Fruit fly (Drosophila melanogaster) whole organism, embryonic: Measurements from ENCODE around the gene CG34327.

ENCODE experiments used
- B-H2 ChIP-seq: fragments of 200-800 bp; sonication (Bioruptor generic); optimal IDR thresholded peaks from 2 replicates; lab custom pipeline; 2018; ENCODE audit warnings: missing biosample characterization, mild to moderate bottlenecking, missing genetic modification characterization
- Bteb2 ChIP-seq: fragments of 200-800 bp; sonication (Bioruptor generic); optimal IDR thresholded peaks from 2 replicates; lab custom pipeline; 2016; ENCODE audit warnings: missing biosample characterization, missing genetic modification characterization
- CG10267 ChIP-seq: fragments of 200-800 bp; sonication (Bioruptor generic); optimal IDR thresholded peaks from 2 replicates; lab custom pipeline; 2018; ENCODE audit warnings: missing biosample characterization, mild to moderate bottlenecking, missing genetic modification characterization, moderate library complexity
- CG10565 ChIP-seq: fragments of 200-800 bp; sonication (Bioruptor generic); optimal IDR thresholded peaks from 3 replicates; lab custom pipeline; 2016; ENCODE audit warnings: missing biosample characterization, mild to moderate bottlenecking, missing genetic modification characterization
- CG11696 ChIP-seq: fragments of 200-800 bp; sonication (Bioruptor generic); IDR thresholded peaks from 2 replicates; pipeline ENCODE4 v1.3.6; 2022; ENCODE audit warnings: missing biosample characterization, missing genetic modification characterization
- CG13424 ChIP-seq: fragments of 200-800 bp; sonication (Bioruptor generic); optimal IDR thresholded peaks from 2 replicates; lab custom pipeline; 2019; ENCODE audit warnings: missing biosample characterization, mild to moderate bottlenecking, missing genetic modification characterization, moderate library complexity
- CG15011 ChIP-seq: fragments of 200-800 bp; sonication (Bioruptor generic); optimal IDR thresholded peaks from 3 replicates; lab custom pipeline; 2018; ENCODE audit warnings: missing biosample characterization, mild to moderate bottlenecking, missing genetic modification characterization
- CG1602 ChIP-seq: fragments of 200-800 bp; sonication (Bioruptor generic); optimal IDR thresholded peaks from 3 replicates; lab custom pipeline; 2016; ENCODE audit warnings: missing biosample characterization, missing genetic modification characterization
- CG1603 ChIP-seq: fragments of 200-800 bp; sonication (Bioruptor generic); optimal IDR thresholded peaks from 2 replicates; lab custom pipeline; 2019; ENCODE audit warnings: missing biosample characterization, mild to moderate bottlenecking, missing genetic modification characterization, moderate library complexity
- CG17328 ChIP-seq: fragments of 200-800 bp; sonication (Bioruptor generic); IDR thresholded peaks from 2 replicates; pipeline ENCODE4 v1.3.6; 2022; ENCODE audit warnings: missing biosample characterization, missing genetic modification characterization
- CG17359 ChIP-seq: fragments of 200-800 bp; sonication (Bioruptor generic); optimal IDR thresholded peaks from 3 replicates; lab custom pipeline; 2018; ENCODE audit warnings: missing biosample characterization, mild to moderate bottlenecking, missing genetic modification characterization, moderate library complexity
- CG4424 ChIP-seq: fragments of 200-800 bp; sonication (Bioruptor generic); optimal IDR thresholded peaks from 3 replicates; lab custom pipeline; 2016; ENCODE audit warnings: missing biosample characterization, missing genetic modification characterization
- CG4707 ChIP-seq: fragments of 200-800 bp; sonication (Bioruptor generic); optimal IDR thresholded peaks from 2 replicates; lab custom pipeline; 2018; ENCODE audit warnings: missing biosample characterization, mild to moderate bottlenecking, missing genetic modification characterization, moderate library complexity
- CG4820 ChIP-seq: fragments of 200-800 bp; sonication (Bioruptor generic); optimal IDR thresholded peaks from 3 replicates; lab custom pipeline; 2016; ENCODE audit warnings: missing biosample characterization, missing genetic modification characterization
- CG5245 ChIP-seq: fragments of 200-800 bp; sonication (Bioruptor generic); optimal IDR thresholded peaks from 3 replicates; lab custom pipeline; 2016; ENCODE audit warnings: missing biosample characterization, missing genetic modification characterization
- CG6854 ChIP-seq: fragments of 200-800 bp; sonication (Bioruptor generic); optimal IDR thresholded peaks from 3 replicates; lab custom pipeline; 2017; ENCODE audit warnings: missing biosample characterization, mild to moderate bottlenecking, missing genetic modification characterization
- CG7786 ChIP-seq: fragments of 200-800 bp; sonication (Bioruptor generic); optimal IDR thresholded peaks from 2 replicates; lab custom pipeline; 2016; ENCODE audit warnings: missing biosample characterization, missing genetic modification characterization
- CG8290 ChIP-seq, 3 experiments: fragments of 200-800 bp; sonication (Bioruptor generic); optimal IDR thresholded peaks; 2 replicates each; lab custom pipeline; 2016 to 2019; ENCODE audit warnings: missing biosample characterization in 3 of 3, missing genetic modification characterization in 3 of 3, mild to moderate bottlenecking in 2 of 3, moderate library complexity in 1 of 3
- CG8478 ChIP-seq: fragments of >200 bp; optimal IDR thresholded peaks from 2 replicates; lab custom pipeline; 2018
- CG8924 ChIP-seq: fragments of 200-800 bp; optimal IDR thresholded peaks from 3 replicates; lab custom pipeline; 2019; ENCODE audit warnings: missing biosample characterization, mild to moderate bottlenecking, missing genetic modification characterization, moderate library complexity
- CHES-1-like ChIP-seq: fragments of 200-800 bp; sonication (Bioruptor generic); optimal IDR thresholded peaks from 2 replicates; lab custom pipeline; 2016; ENCODE audit warnings: missing biosample characterization, missing genetic modification characterization
- D ChIP-seq, 2 experiments: fragments of 200-800 bp in 1 of 2; fragments of >200 bp in 1 of 2; sonication (Bioruptor generic) in 1 of 2; optimal IDR thresholded peaks; 2 replicates in 1 of 2; 3 replicates in 1 of 2; lab custom pipeline; 2017; ENCODE audit warnings: mild to moderate bottlenecking in 1 of 2, missing biosample characterization in 1 of 2, missing genetic modification characterization in 1 of 2, missing genetic modification reagents in 1 of 2
- HLH54F ChIP-seq: fragments of 200-800 bp; sonication (Bioruptor generic); optimal IDR thresholded peaks from 3 replicates; lab custom pipeline; 2016; ENCODE audit warnings: missing biosample characterization, missing genetic modification characterization
- Hr51 ChIP-seq, 2 experiments: fragments of 200-800 bp; sonication (Bioruptor generic); optimal IDR thresholded peaks; 2 replicates in 1 of 2; 3 replicates in 1 of 2; lab custom pipeline; 2016 to 2018; ENCODE audit warnings: missing biosample characterization in 2 of 2, missing genetic modification characterization in 2 of 2, mild to moderate bottlenecking in 1 of 2, moderate library complexity in 1 of 2
- Jarid2 ChIP-seq: fragments of 200-800 bp; sonication (Bioruptor generic); optimal IDR thresholded peaks from 3 replicates; lab custom pipeline; 2017; ENCODE audit warnings: mild to moderate bottlenecking, missing biosample characterization, missing genetic modification reagents, missing genetic modification characterization
- MESR4 ChIP-seq: fragments of 200-800 bp; sonication (Bioruptor generic); optimal IDR thresholded peaks from 2 replicates; lab custom pipeline; 2018; ENCODE audit warnings: missing biosample characterization, mild to moderate bottlenecking, missing genetic modification characterization, moderate library complexity
- Mad ChIP-seq: fragments of 200-800 bp; sonication (Bioruptor generic); optimal IDR thresholded peaks from 2 replicates; lab custom pipeline; 2016; ENCODE audit warnings: missing biosample characterization, missing genetic modification characterization
- Myb ChIP-seq: fragments of 200-800 bp; sonication (Bioruptor generic); optimal IDR thresholded peaks from 2 replicates; lab custom pipeline; 2016; ENCODE audit warnings: missing biosample characterization, missing genetic modification characterization
- Oli ChIP-seq: fragments of 200-800 bp; sonication (Bioruptor generic); optimal IDR thresholded peaks from 2 replicates; lab custom pipeline; 2018; ENCODE audit warnings: missing biosample characterization, mild to moderate bottlenecking, missing genetic modification characterization, moderate library complexity
- Scr ChIP-seq: fragments of 200-800 bp; sonication (Bioruptor generic); IDR thresholded peaks from 2 replicates; pipeline ENCODE4 v1.3.6; 2022; ENCODE audit warnings: missing biosample characterization, missing genetic modification characterization; ENCODE audit not compliant: partially characterized antibody
- Sry-δ ChIP-seq: fragments of 200-800 bp; sonication (Bioruptor generic); optimal IDR thresholded peaks from 2 replicates; lab custom pipeline; 2016; ENCODE audit warnings: missing biosample characterization, missing genetic modification characterization
- Tbp ChIP-seq: fragments of >200 bp; optimal IDR thresholded peaks from 2 replicates; lab custom pipeline; 2018; ENCODE audit warnings: missing biosample characterization, missing genetic modification characterization
- ato ChIP-seq: fragments of 200-800 bp; sonication (Bioruptor generic); IDR thresholded peaks from 2 replicates; pipeline ENCODE4 v1.3.6; 2022; ENCODE audit warnings: missing biosample characterization, missing genetic modification characterization; ENCODE audit not compliant: partially characterized antibody
- bbx ChIP-seq: fragments of 200-800 bp; sonication (Bioruptor generic); IDR thresholded peaks from 2 replicates; pipeline ENCODE4 v1.3.6; 2022; ENCODE audit warnings: missing biosample characterization, missing genetic modification characterization; ENCODE audit not compliant: partially characterized antibody
- eve ChIP-seq, 2 experiments: fragments of >200 bp; optimal IDR thresholded peaks; 2 replicates each; lab custom pipeline; 2017; ENCODE audit warnings: missing biosample characterization in 2 of 2, missing genetic modification characterization in 2 of 2
- fd64A ChIP-seq: fragments of 200-800 bp; sonication (Bioruptor generic); optimal IDR thresholded peaks from 3 replicates; lab custom pipeline; 2018; ENCODE audit warnings: missing biosample characterization, mild to moderate bottlenecking, missing genetic modification characterization
- gcm ChIP-seq: fragments of 200-800 bp; sonication (Bioruptor generic); optimal IDR thresholded peaks from 2 replicates; lab custom pipeline; 2019; ENCODE audit warnings: missing biosample characterization, mild to moderate bottlenecking, missing genetic modification characterization, moderate library complexity
- grau ChIP-seq: fragments of 200-800 bp; optimal IDR thresholded peaks from 3 replicates; lab custom pipeline; 2019; ENCODE audit warnings: missing biosample characterization, mild to moderate bottlenecking, missing genetic modification characterization, moderate library complexity
- hb ChIP-seq: fragments of 200-800 bp; sonication (Bioruptor generic); IDR thresholded peaks from 3 replicates; pipeline ENCODE4 v1.3.6; 2022; ENCODE audit warnings: missing biosample characterization, missing genetic modification characterization; ENCODE audit not compliant: partially characterized antibody
- mam ChIP-seq: fragments of 200-800 bp; sonication (Bioruptor generic); optimal IDR thresholded peaks from 3 replicates; lab custom pipeline; 2016; ENCODE audit warnings: missing biosample characterization, missing genetic modification characterization
- nerfin-2 ChIP-seq: fragments of 200-800 bp; sonication (Bioruptor generic); IDR thresholded peaks from 2 replicates; pipeline ENCODE4 v1.3.6; 2022; ENCODE audit warnings: missing biosample characterization, missing genetic modification characterization; ENCODE audit not compliant: partially characterized antibody
- nom ChIP-seq: fragments of 200-800 bp; sonication (Bioruptor generic); optimal IDR thresholded peaks from 2 replicates; lab custom pipeline; 2017; ENCODE audit warnings: missing biosample characterization, missing genetic modification characterization, mild to moderate bottlenecking, moderate library complexity, missing genetic modification reagents
- otp ChIP-seq: fragments of 200-800 bp; sonication (Bioruptor generic); IDR thresholded peaks from 3 replicates; pipeline ENCODE4, ENCODE4 v1.3.6; 2022; ENCODE audit warnings: missing biosample characterization, missing genetic modification characterization
- peb ChIP-seq: fragments of 200-800 bp; sonication (Bioruptor generic); IDR thresholded peaks from 2 replicates; pipeline ENCODE4 v1.3.6; 2022; ENCODE audit warnings: missing biosample characterization, missing genetic modification characterization
- repo ChIP-seq: fragments of 200-800 bp; sonication (Bioruptor generic); optimal IDR thresholded peaks from 2 replicates; lab custom pipeline; 2016; ENCODE audit warnings: missing biosample characterization, missing genetic modification characterization
- schlank ChIP-seq: fragments of 200-800 bp; sonication (Bioruptor generic); optimal IDR thresholded peaks from 2 replicates; lab custom pipeline; 2018; ENCODE audit warnings: missing biosample characterization, mild to moderate bottlenecking, missing genetic modification characterization
- slbo ChIP-seq: fragments of 200-800 bp; sonication (Bioruptor generic); IDR thresholded peaks from 2 replicates; pipeline ENCODE4 v1.3.6; 2022; ENCODE audit warnings: missing biosample characterization, missing genetic modification characterization
- slp2 ChIP-seq: fragments of 200-800 bp; sonication (Bioruptor generic); optimal IDR thresholded peaks from 2 replicates; lab custom pipeline; 2016; ENCODE audit warnings: missing biosample characterization, missing genetic modification characterization
- unpg ChIP-seq: fragments of 200-800 bp; sonication (Bioruptor generic); optimal IDR thresholded peaks from 3 replicates; lab custom pipeline; 2018; ENCODE audit warnings: missing biosample characterization, mild to moderate bottlenecking, missing genetic modification characterization, moderate library complexity

CG34327 gene

DNA sequence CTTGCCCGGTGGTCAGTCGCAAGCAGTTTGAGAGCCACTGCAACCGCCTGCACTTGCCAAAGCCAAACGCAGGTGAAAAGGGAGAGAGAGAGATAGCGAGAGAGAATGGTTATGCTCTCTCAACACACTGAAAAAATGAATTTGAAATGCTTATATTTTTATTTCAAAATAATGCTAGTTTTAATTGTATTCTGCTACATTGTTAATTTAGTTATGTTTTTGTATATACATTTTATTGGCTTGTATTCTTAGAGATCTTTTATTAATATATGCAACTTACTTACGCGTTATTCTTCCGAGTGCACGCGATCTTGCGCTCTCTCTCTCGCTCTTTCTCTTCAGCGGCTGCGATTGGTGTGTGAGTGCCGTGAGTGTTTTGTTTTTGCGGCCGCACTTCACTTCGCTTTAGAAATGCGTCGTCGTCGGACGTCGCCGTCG, 45.1 kb downstream of the CG34327 start (continued):
- TF ChIP-seq grau (tag; lab: Kevin White, UChicago), result no peak
- no peak for TF ChIP-seq Bteb2 (GFP tag; lab: Kevin White, UChicago)
- TF ChIP-seq CG1602 (GFP tag; lab: Kevin White, UChicago), result peak; percentile 63
- TF ChIP-seq CG17328, result no peak
- peak; percentile 92 for TF ChIP-seq mam
- TF ChIP-seq Oli, result peak; percentile 80
- TF ChIP-seq ato (GFP tag; lab: Robert Waterston, UW), result no peak
- TF ChIP-seq slp2, result peak; percentile 87
- TF ChIP-seq CG8478, result no peak
- TF ChIP-seq fd64A (GFP tag; lab: Kevin White, UChicago), result peak; percentile 94
- peak; percentile 69 for TF ChIP-seq CG7786 (GFP tag; lab: Kevin White, UChicago)
- no peak for TF ChIP-seq Mad (GFP tag; lab: Kevin White, UChicago)
- TF ChIP-seq MESR4 (GFP tag; lab: Kevin White, UChicago), result peak; percentile 20
- peak; percentile 98 for TF ChIP-seq CG17359 (tag; lab: Kevin White, UChicago)
- no peak for TF ChIP-seq Scr (GFP tag; lab: Robert Waterston, UW)
- TF ChIP-seq eve (GFP tag; optimal IDR thresholded peaks at IDR 0.05; lab: Kevin White, UChicago), result peak; percentile 57 to 98
- TF ChIP-seq peb, result peak; percentile 98
- peak; percentile 56 for TF ChIP-seq B-H2 (GFP tag; lab: Kevin White, UChicago)
- TF ChIP-seq gcm, result no peak
- TF ChIP-seq slbo, result no peak
- no peak for TF ChIP-seq Hr51 (GFP tag; optimal IDR thresholded peaks at IDR 0.05; lab: Kevin White, UChicago)
- peak; percentile 51 for TF ChIP-seq Sry-δ (GFP tag; lab: Kevin White, UChicago)
- TF ChIP-seq repo (GFP tag; lab: Kevin White, UChicago), result peak; percentile 85
- peak; percentile 92 for TF ChIP-seq otp (GFP tag; lab: Robert Waterston, UW)
- no peak for TF ChIP-seq nerfin-2 (GFP tag; lab: Robert Waterston, UW)
- TF ChIP-seq CG10565 (GFP tag; lab: Kevin White, UChicago), result peak; percentile 77
- TF ChIP-seq Tbp (GFP tag; lab: Kevin White, UChicago), result no peak
- TF ChIP-seq CHES-1-like (GFP tag; lab: Kevin White, UChicago), result no peak
- peak; percentile 70 for TF ChIP-seq HLH54F (GFP tag; lab: Kevin White, UChicago)
- TF ChIP-seq CG10267, result peak; percentile 96
- peak; percentile 97 for TF ChIP-seq CG4820 (GFP tag; lab: Kevin White, UChicago)
- peak; percentile 95 for TF ChIP-seq CG15011 (GFP tag; lab: Kevin White, UChicago)
- TF ChIP-seq CG13424 (tag; lab: Kevin White, UChicago), result peak; percentile 99
- TF ChIP-seq D (optimal IDR thresholded peaks at IDR 0.05; lab: Kevin White, UChicago), result no peak
- TF ChIP-seq D (GFP tag; optimal IDR thresholded peaks at IDR 0.05; lab: Kevin White, UChicago), result peak; percentile 97
- peak; percentile 22 for TF ChIP-seq Myb (GFP tag; lab: Kevin White, UChicago)
- TF ChIP-seq CG4707 (GFP tag; lab: Kevin White, UChicago), result no peak
- TF ChIP-seq CG8290 (GFP tag; optimal IDR thresholded peaks at IDR 0.05; lab: Kevin White, UChicago), result peak; percentile 96
- TF ChIP-seq CG8290 (tag; optimal IDR thresholded peaks at IDR 0.05; lab: Kevin White, UChicago), result no peak
- TF ChIP-seq CG11696 (GFP tag; lab: Robert Waterston, UW), result peak; percentile 93
- TF ChIP-seq CG6854 (GFP tag; lab: Kevin White, UChicago), result peak; percentile 95
- no peak for TF ChIP-seq hb (GFP tag; lab: Robert Waterston, UW)
- no peak for TF ChIP-seq bbx (GFP tag; lab: Robert Waterston, UW)
- peak; percentile 94 for TF ChIP-seq nom
- TF ChIP-seq CG1603 (tag; lab: Kevin White, UChicago), result peak; percentile 96
- peak; percentile 84 for TF ChIP-seq Jarid2 (GFP tag; lab: Kevin White, UChicago)
- peak; percentile 96 for TF ChIP-seq CG8924
- no peak for TF ChIP-seq unpg (GFP tag; lab: Kevin White, UChicago)
- TF ChIP-seq CG4424 (GFP tag; lab: Kevin White, UChicago), result peak; percentile 98
- TF ChIP-seq schlank (tag; lab: Kevin White, UChicago), result peak; percentile 86
- peak; percentile 96 for TF ChIP-seq CG5245 (GFP tag; lab: Kevin White, UChicago)
